Fruit fly (Drosophila melanogaster) S2 (cell line): Measurements from ENCODE around the gene tHMG2.

Source experiments
- CG8478 ChIP-seq: fragments of >200 bp; optimal IDR thresholded peaks from 2 replicates; lab custom pipeline; 2018
- CTCF ChIP-seq, 2 experiments: fragments of >200 bp; optimal IDR thresholded peaks; 2 replicates each; lab custom pipeline; 2018

dm6 chr3R:22465138-22465537 lies 27.6 kb upstream of the tHMG2 start:
- TF ChIP-seq CTCF (optimal IDR thresholded peaks at IDR 0.05; lab: Kevin White, UChicago) (no peak), CG8478 (lab: Kevin White, UChicago) (no peak)
